Worm (Caenorhabditis elegans) whole organism, early embryonic: Measurements from ENCODE around the gene F41E6.17.

Experiments
- F13C5.2 ChIP-seq: sonication (generic microtip); optimal IDR thresholded peaks from 2 replicates; lab custom pipeline; 2017; ENCODE audit warnings: mild to moderate bottlenecking, missing genetic modification characterization, inconsistent platforms, missing compliant biosample characterization
- ama-1 ChIP-seq: fragments of 150-350 bp; optimal IDR thresholded peaks from 2 replicates; lab custom pipeline; 2014
- flt-1 ChIP-seq: fragments of 200-800 bp; sonication (Bioruptor generic); IDR thresholded peaks from 2 replicates; pipeline ENCODE4 v1.3.6; 2022; ENCODE audit warnings: missing genetic modification characterization, missing compliant biosample characterization
- hmbx-1 ChIP-seq: sonication (generic microtip); optimal IDR thresholded peaks from 2 replicates; lab custom pipeline; 2016; ENCODE audit warnings: mild to moderate bottlenecking, missing genetic modification characterization, missing compliant biosample characterization
- hmg-4 ChIP-seq: fragments of 200-800 bp; sonication (Bioruptor generic); optimal IDR thresholded peaks from 2 replicates; lab custom pipeline; 2018; ENCODE audit warnings: mild to moderate bottlenecking, missing genetic modification characterization, missing compliant biosample characterization
- sea-1 ChIP-seq: fragments of 200-800 bp; sonication (Bioruptor generic); conservative IDR thresholded peaks from 2 replicates; pipeline ENCODE4 v1.3.6; 2022; ENCODE audit warnings: missing genetic modification characterization, missing compliant biosample characterization
- tbx-37 ChIP-seq: fragments of 200-800 bp; sonication (Bioruptor generic); conservative IDR thresholded peaks from 2 replicates; pipeline ENCODE4 v1.3.6; 2022; ENCODE audit warnings: missing genetic modification reagents, missing genetic modification characterization, missing compliant biosample characterization

DNA sequence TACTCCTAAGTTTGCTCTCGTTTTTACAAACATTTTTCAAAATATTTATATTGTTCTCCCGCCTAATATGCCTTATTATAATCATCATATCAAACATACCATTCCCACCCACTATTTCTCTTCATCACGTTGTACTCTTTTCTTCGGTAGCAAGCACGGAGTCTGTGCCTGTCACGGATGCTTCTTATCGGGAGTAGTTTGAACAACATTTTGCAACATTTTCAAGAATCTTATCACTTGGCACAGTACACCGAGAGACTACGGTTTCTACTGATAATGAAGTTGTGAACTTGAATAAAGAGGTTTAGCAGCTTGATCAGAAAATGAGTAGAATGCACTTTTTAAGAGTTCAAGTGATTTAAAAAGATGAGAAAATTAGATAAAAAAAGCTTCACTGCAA is 24.4 kb downstream of the F41E6.17 start:
- TF ChIP-seq hmbx-1 (tag; lab: Kevin White, UChicago) (no peak), flt-1 (GFP tag; lab: Robert Waterston, UW) (no peak), tbx-37 (GFP tag; lab: Robert Waterston, UW) (no peak), ama-1 (lab: Kevin White, UChicago) (no peak), sea-1 (GFP tag; lab: Robert Waterston, UW) (no peak), hmg-4 (GFP tag; lab: Kevin White, UChicago) (no peak), F13C5.2 (tag; lab: Kevin White, UChicago) (no peak)
